Worm (Caenorhabditis elegans) whole organism, L2 larva: ENCODE measurements around the gene col-88.

Source experiments
- blmp-1 ChIP-seq: sonication (generic microtip); optimal IDR thresholded peaks from 2 replicates; lab custom pipeline; 2017; ENCODE audit warnings: missing genetic modification characterization, mild to moderate bottlenecking, missing compliant biosample characterization, antibody characterized with exemption, moderate library complexity; ENCODE audit not compliant: insufficient read depth
- ceh-16 ChIP-seq: fragments of 150-350 bp; optimal IDR thresholded peaks from 2 replicates; lab custom pipeline; 2014; ENCODE audit warnings: missing biosample characterization, missing genetic modification characterization
- lsy-2 ChIP-seq, 2 experiments: fragments of 150-350 bp in 1 of 2; sonication (generic microtip) in 1 of 2; optimal IDR thresholded peaks; 2 replicates each; lab custom pipeline; 2014 to 2017; ENCODE audit warnings: missing biosample characterization in 2 of 2, missing genetic modification characterization in 2 of 2
- mdl-1 ChIP-seq, 2 experiments: fragments of 150-350 bp in 1 of 2; sonication (generic microtip) in 1 of 2; optimal IDR thresholded peaks; 2 replicates each; lab custom pipeline; 2017; ENCODE audit warnings: missing biosample characterization in 2 of 2, missing genetic modification characterization in 2 of 2
- nhr-77 ChIP-seq: fragments of 150-350 bp; optimal IDR thresholded peaks from 2 replicates; lab custom pipeline; 2014; ENCODE audit warnings: missing biosample characterization, missing genetic modification characterization

ce11 chrIII:53696-54095 is 12.8 kb downstream of the col-88 start:
- no peak for TF ChIP-seq ceh-16 (tag; lab: Kevin White, UChicago)
- TF ChIP-seq nhr-77 (tag; lab: Kevin White, UChicago), result no peak
- no peak for TF ChIP-seq lsy-2 (tag; optimal IDR thresholded peaks at IDR 0.05; lab: Kevin White, UChicago)
- no peak for TF ChIP-seq blmp-1 (tag; lab: Kevin White, UChicago)
- TF ChIP-seq mdl-1 (tag; optimal IDR thresholded peaks at IDR 0.05; lab: Kevin White, UChicago), result no peak
